Fruit fly (Drosophila melanogaster) Kc167 (cell line): ENCODE measurements around the gene ppk8.

Experiments
- h ChIP-seq: fragments of >200 bp; optimal IDR thresholded peaks from 3 replicates; lab custom pipeline; 2018; ENCODE audit warnings: missing external identifiers
- psq ChIP-seq: fragments of >200 bp; optimal IDR thresholded peaks from 2 replicates; lab custom pipeline; 2017; ENCODE audit warnings: missing external identifiers

DNA sequence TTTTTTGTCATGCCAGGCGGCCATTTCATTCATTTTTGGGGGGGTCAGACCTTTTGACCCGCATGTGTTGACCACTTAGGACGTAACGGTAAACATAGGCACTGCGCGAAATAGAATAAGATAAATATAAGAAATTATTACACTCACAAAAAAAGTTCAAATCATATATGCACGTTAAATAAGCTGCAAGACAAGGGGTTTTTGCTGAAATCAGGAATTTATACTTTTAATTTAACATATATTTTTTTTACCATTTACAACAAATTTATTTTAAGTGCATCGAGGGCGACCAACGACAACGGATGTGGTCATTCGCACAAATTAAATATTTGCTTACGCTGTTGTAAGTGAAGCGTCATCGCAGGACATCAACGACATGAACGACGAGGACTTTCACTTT is 23.6 kb downstream of the ppk8 start:
- TF ChIP-seq psq (no peak), h (no peak)
